Worm (Caenorhabditis elegans) whole organism, young adult: ENCODE results near the gene T01B7.9.

ENCODE experiments used
- B0035.1 ChIP-seq: sonication (generic microtip); optimal IDR thresholded peaks from 2 replicates; lab custom pipeline; 2016; ENCODE audit warnings: missing genetic modification characterization, mild to moderate bottlenecking, missing compliant biosample characterization, missing genotype, missing genetic modification reagents
- D2030.7 ChIP-seq: fragments of 200-800 bp; sonication (Bioruptor generic); IDR thresholded peaks from 2 replicates; pipeline ENCODE4 v1.3.6; 2022; ENCODE audit warnings: missing genetic modification reagents, missing genetic modification characterization, missing compliant biosample characterization
- F39B2.1 ChIP-seq: fragments of 200-800 bp; sonication (Bioruptor generic); IDR thresholded peaks from 2 replicates; pipeline ENCODE4 v1.3.6; 2022; ENCODE audit warnings: missing genetic modification reagents, missing genetic modification characterization, missing compliant biosample characterization
- ceh-58 ChIP-seq: fragments of 200-800 bp; sonication (Bioruptor generic); IDR thresholded peaks from 2 replicates; pipeline ENCODE4 v1.3.6; 2022; ENCODE audit warnings: missing genetic modification characterization, missing compliant biosample characterization
- lin-54 ChIP-seq: fragments of 200-800 bp; sonication (Bioruptor generic); optimal IDR thresholded peaks from 2 replicates; lab custom pipeline; 2018; ENCODE audit warnings: mild to moderate bottlenecking, missing genetic modification characterization, missing compliant biosample characterization
- nhr-120 ChIP-seq: fragments of 200-800 bp; sonication (Bioruptor generic); IDR thresholded peaks from 2 replicates; pipeline ENCODE4 v1.3.6; 2022; ENCODE audit warnings: missing genetic modification characterization, missing compliant biosample characterization
- snpc-1.1 ChIP-seq: sonication (generic microtip); optimal IDR thresholded peaks from 2 replicates; lab custom pipeline; 2017; ENCODE audit warnings: missing genetic modification characterization, mild to moderate bottlenecking, missing compliant biosample characterization, antibody characterized with exemption, moderate library complexity, missing genotype, missing genetic modification reagents; ENCODE audit not compliant: insufficient read depth
- snpc-4 ChIP-seq, 5 experiments: fragments of 150-350 bp in 1 of 5; sonication (generic microtip) in 4 of 5; optimal IDR thresholded peaks; 2 replicates each; lab custom pipeline; 2014 to 2018; ENCODE audit warnings: missing genetic modification characterization in 5 of 5, missing biosample characterization in 3 of 5, antibody characterized with exemption in 2 of 5, mild to moderate bottlenecking in 2 of 5, missing compliant biosample characterization in 2 of 5, missing genotype in 2 of 5, moderate library complexity in 2 of 5, missing genetic modification reagents in 1 of 5

DNA sequence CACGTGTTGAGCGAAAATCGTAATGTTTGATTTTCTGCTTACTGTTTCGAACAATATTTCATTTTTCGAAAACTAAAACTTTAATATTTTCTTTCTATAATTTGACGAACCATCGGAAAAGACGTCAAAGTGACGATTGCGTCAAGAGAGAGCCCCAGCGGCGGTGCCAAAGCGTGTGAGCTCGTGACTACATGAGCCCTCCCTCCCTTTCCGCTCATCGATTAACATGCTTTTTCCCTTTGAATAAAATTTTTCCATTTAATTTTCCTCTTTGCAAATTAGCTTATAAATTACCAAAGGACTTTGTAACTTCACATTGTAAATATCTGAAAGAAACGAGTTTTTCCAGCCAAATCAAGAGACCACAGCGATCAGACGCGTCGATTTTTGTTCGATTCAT, 16.4 kb upstream of the T01B7.9 start:
- TF ChIP-seq D2030.7 (GFP tag; lab: Robert Waterston, UW) (no peak), snpc-4 (GFP tag; optimal IDR thresholded peaks at IDR 0.05; lab: Kevin White, UChicago) (no peak), snpc-4 (tag; optimal IDR thresholded peaks at IDR 0.05; lab: Kevin White, UChicago) (no peak), nhr-120 (GFP tag; lab: Robert Waterston, UW) (no peak), B0035.1 (tag; lab: Kevin White, UChicago) (no peak), ceh-58 (GFP tag; lab: Robert Waterston, UW) (no peak), snpc-1.1 (tag; lab: Kevin White, UChicago) (no peak), lin-54 (GFP tag; lab: Kevin White, UChicago) (no peak), F39B2.1 (GFP tag; lab: Robert Waterston, UW) (no peak)
